Comparison of ENCODE assay signal across 2 worm cellular contexts in genomic region chrV:2259750-2260149, ce11.
TF ChIP-seq lines count a peak whose summit lies in the region.

Gene nhr-182, minus strand, starts transcription at chrV:2259927.

TF ChIP-seq in whole organism, L1 larva, 84 proteins besides CTCF, POLR2A, EP300 and RAD21 (continued from another document):
- peak; percentile 36 to 51 for TF ChIP-seq efl-1 (optimal IDR thresholded peaks at IDR 0.05; lab: Kevin White, UChicago)
- TF ChIP-seq efl-1 (GFP tag; optimal IDR thresholded peaks at IDR 0.05 in 1 of 2; lab: Kevin White, UChicago) = no peak
- peak in 1 of 3 experiments; percentile 20 for TF ChIP-seq dpl-1 (GFP tag; optimal IDR thresholded peaks at IDR 0.05; lab: Kevin White, UChicago)
- TF ChIP-seq nhr-20 (tag; optimal IDR thresholded peaks at IDR 0.05; lab: Kevin White, UChicago) = peak; percentile 92
- peak; percentile 97 for TF ChIP-seq skn-1 (tag; optimal IDR thresholded peaks at IDR 0.05; lab: Kevin White, UChicago)
- TF ChIP-seq ces-1 (GFP tag; optimal IDR thresholded peaks at IDR 0.05; lab: Kevin White, UChicago) = no peak
- no peak for TF ChIP-seq nhr-90 (tag; optimal IDR thresholded peaks at IDR 0.05; lab: Kevin White, UChicago; ENCODE audit: poor library complexity)
- TF ChIP-seq C16A3.4 (tag; optimal IDR thresholded peaks at IDR 0.05; lab: Kevin White, UChicago) = no peak
- peak; percentile 57 for TF ChIP-seq snu-23 (GFP tag; optimal IDR thresholded peaks at IDR 0.05; lab: Kevin White, UChicago)
- no peak for TF ChIP-seq ceh-88 (GFP tag; IDR thresholded peaks at IDR 0.05; lab: Robert Waterston, UW)
- peak; percentile 61 for TF ChIP-seq blmp-1 (tag; optimal IDR thresholded peaks at IDR 0.05; lab: Kevin White, UChicago)
- peak; percentile 1 for TF ChIP-seq rnt-1 (tag; optimal IDR thresholded peaks at IDR 0.05; lab: Kevin White, UChicago)
- no peak for TF ChIP-seq ceh-90 (tag; optimal IDR thresholded peaks at IDR 0.05; lab: Kevin White, UChicago)
- TF ChIP-seq mef-2 (tag; optimal IDR thresholded peaks at IDR 0.05; lab: Kevin White, UChicago) = no peak
- no peak for TF ChIP-seq F16B12.6 (tag; optimal IDR thresholded peaks at IDR 0.05; lab: Kevin White, UChicago)
- TF ChIP-seq nhr-71 (tag; optimal IDR thresholded peaks at IDR 0.05; lab: Kevin White, UChicago) = peak; percentile 57
- no peak for TF ChIP-seq unc-30 (tag; optimal IDR thresholded peaks at IDR 0.05; lab: Kevin White, UChicago)
- no peak for TF ChIP-seq ama-1 (optimal IDR thresholded peaks at IDR 0.05; lab: Kevin White, UChicago)

TF ChIP-seq in whole organism, L2 larva, 48 proteins besides CTCF, POLR2A, EP300 and RAD21 (continued from another document):
- peak; percentile 19 for TF ChIP-seq sma-9 (GFP tag; optimal IDR thresholded peaks at IDR 0.05; lab: Kevin White, UChicago)
- TF ChIP-seq sma-9 (tag; optimal IDR thresholded peaks at IDR 0.05; lab: Kevin White, UChicago) = no peak
- TF ChIP-seq ztf-11 (tag; optimal IDR thresholded peaks at IDR 0.05; lab: Kevin White, UChicago) = no peak
- TF ChIP-seq C34F6.9 (tag; optimal IDR thresholded peaks at IDR 0.05; lab: Kevin White, UChicago) = peak; percentile 27
- TF ChIP-seq mdl-1 (tag; optimal IDR thresholded peaks at IDR 0.05; lab: Kevin White, UChicago) = no peak
- peak; percentile 49 for TF ChIP-seq crh-2 (tag; optimal IDR thresholded peaks at IDR 0.05; lab: Kevin White, UChicago)
- TF ChIP-seq nhr-77 (tag; optimal IDR thresholded peaks at IDR 0.05; lab: Kevin White, UChicago) = no peak
- TF ChIP-seq fos-1 (tag; optimal IDR thresholded peaks at IDR 0.05; lab: Kevin White, UChicago) = peak; percentile 18
- TF ChIP-seq lin-39 (tag; optimal IDR thresholded peaks at IDR 0.05; lab: Kevin White, UChicago) = no peak
- no peak for TF ChIP-seq nhr-11 (tag; optimal IDR thresholded peaks at IDR 0.05; lab: Kevin White, UChicago)
- no peak for TF ChIP-seq R02D3.7 (tag; optimal IDR thresholded peaks at IDR 0.05; lab: Kevin White, UChicago)
- TF ChIP-seq lin-11 (tag; optimal IDR thresholded peaks at IDR 0.05; lab: Kevin White, UChicago) = no peak
- no peak for TF ChIP-seq ztf-1 (GFP tag; conservative IDR thresholded peaks at IDR 0.05; lab: Robert Waterston, UW)
- TF ChIP-seq ceh-82 (tag; optimal IDR thresholded peaks at IDR 0.05; lab: Kevin White, UChicago) = no peak
- TF ChIP-seq F13H6.1 (tag; optimal IDR thresholded peaks at IDR 0.05; lab: Kevin White, UChicago) = peak; percentile 6
- peak in 1 of 2 experiments; percentile 28 for TF ChIP-seq lsy-2 (tag; optimal IDR thresholded peaks at IDR 0.05; lab: Kevin White, UChicago)
- TF ChIP-seq lin-13 (GFP tag; optimal IDR thresholded peaks at IDR 0.05; lab: Kevin White, UChicago) = no peak
TF ChIP-seq in whole organism, L2 larva: peak in this region for 8.
